Fruit fly (Drosophila melanogaster) Kc167 (cell line): ENCODE measurements around the gene CG14851.

Experiments used
- Myc ChIP-seq: fragments of >200 bp; optimal IDR thresholded peaks from 2 replicates; lab custom pipeline; 2017; ENCODE audit warnings: missing external identifiers
- Sin3A ChIP-seq: fragments of >200 bp; optimal IDR thresholded peaks from 2 replicates; lab custom pipeline; 2018; ENCODE audit warnings: missing external identifiers
- insv ChIP-seq: fragments of >200 bp; optimal IDR thresholded peaks from 3 replicates; lab custom pipeline; 2018; ENCODE audit warnings: missing external identifiers
- psq ChIP-seq: fragments of >200 bp; optimal IDR thresholded peaks from 2 replicates; lab custom pipeline; 2017; ENCODE audit warnings: missing external identifiers

dm6 chr3R:14580045-14580579 lies 18.0 kb downstream of the CG14851 start:
- no peak for TF ChIP-seq psq (lab: Kevin White, UChicago)
- TF ChIP-seq Myc (lab: Kevin White, UChicago): no peak
- TF ChIP-seq Sin3A: no peak
- TF ChIP-seq insv (lab: Kevin White, UChicago): no peak
